Worm (Caenorhabditis elegans): Measurements from ENCODE around the gene T17H7.7.

Gene T17H7.7

ce11 chrIII:783254-783753 lies 25.4 kb upstream of the T17H7.7 start, which contains the start of the genes dagl-2 and ppm-1.G (continued):
- TF ChIP-seq elt-3 (tag; optimal IDR thresholded peaks at IDR 0.05) = no peak
- peak; percentile 83 for TF ChIP-seq pha-4 (tag; optimal IDR thresholded peaks at IDR 0.05)
- TF ChIP-seq ztf-11 (tag; optimal IDR thresholded peaks at IDR 0.05) = no peak
- no peak for TF ChIP-seq zag-1 (tag; optimal IDR thresholded peaks at IDR 0.05)
- TF ChIP-seq ztf-4 (tag; optimal IDR thresholded peaks at IDR 0.05) = no peak

ce11 chrIII:782503-782902 lies 24.6 kb upstream of the T17H7.7 start:
- TF ChIP-seq fkh-2 (tag; optimal IDR thresholded peaks at IDR 0.05) (no peak), ceh-16 (tag; optimal IDR thresholded peaks at IDR 0.05) (no peak), ama-1 (optimal IDR thresholded peaks at IDR 0.05) (no peak), tbx-2 (tag; optimal IDR thresholded peaks at IDR 0.05) (no peak), mml-1 (tag; optimal IDR thresholded peaks at IDR 0.05) (no peak)

- TF ChIP-seq pha-4 (tag; optimal IDR thresholded peaks at IDR 0.05) = no peak
Observed at ce11 chrIII:778771-779170, 20.9 kb upstream of the T17H7.7 start, which contains the start of gene alh-11. Gene alh-11, minus strand, starts transcription at chrIII:778871.

ce11 chrIII:775443-775842 lies 17.6 kb upstream of the T17H7.7 start:
- TF ChIP-seq lin-39 (tag; optimal IDR thresholded peaks at IDR 0.05) (no peak), ceh-16 (tag; optimal IDR thresholded peaks at IDR 0.05) (no peak), nhr-77 (tag; optimal IDR thresholded peaks at IDR 0.05) (no peak), fkh-2 (tag; optimal IDR thresholded peaks at IDR 0.05) (no peak), eor-1 (tag; optimal IDR thresholded peaks at IDR 0.05) (no peak), mml-1 (tag; optimal IDR thresholded peaks at IDR 0.05) (no peak), nhr-12 (tag; optimal IDR thresholded peaks at IDR 0.05) (no peak), egl-5 (tag; optimal IDR thresholded peaks at IDR 0.05) (no peak), ceh-28 (tag; optimal IDR thresholded peaks at IDR 0.05) (no peak), fkh-10 (GFP tag; optimal IDR thresholded peaks at IDR 0.05) (no peak), elt-3 (tag; optimal IDR thresholded peaks at IDR 0.05) (no peak), nhr-43 (tag; optimal IDR thresholded peaks at IDR 0.05; ENCODE audit: poor library complexity, severe bottlenecking) (no peak), ama-1 (optimal IDR thresholded peaks at IDR 0.05) (no peak), lin-15B (tag; optimal IDR thresholded peaks at IDR 0.05) (no peak), nhr-25 (tag; optimal IDR thresholded peaks at IDR 0.05) (no peak), pqm-1 (tag; optimal IDR thresholded peaks at IDR 0.05) (no peak)

DNA sequence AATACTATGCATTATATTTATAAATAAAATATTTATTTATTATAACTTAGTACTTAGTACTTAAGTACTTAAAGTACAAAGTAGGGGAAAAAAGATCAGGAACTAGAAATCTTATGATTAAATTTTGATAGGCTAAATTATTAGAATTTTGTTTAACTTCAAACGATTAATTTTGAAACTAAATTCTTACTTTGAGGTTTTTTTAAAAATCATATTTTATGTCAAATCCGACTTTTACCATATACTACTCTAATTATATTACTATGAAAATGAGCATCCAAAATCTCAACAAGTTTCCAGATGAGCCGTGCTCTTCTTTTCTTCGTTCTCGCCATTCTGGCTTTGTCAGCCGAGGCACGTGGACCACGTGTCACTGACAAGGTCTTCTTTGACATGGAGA lies 15.2 kb upstream of the T17H7.7 start, which contains the start of gene cyn-6:
Gene cyn-6, plus strand, starts transcription at position 301 of the 400 bp plus-strand sequence.
- no peak for TF ChIP-seq jun-1 (tag; optimal IDR thresholded peaks at IDR 0.05)

DNA sequence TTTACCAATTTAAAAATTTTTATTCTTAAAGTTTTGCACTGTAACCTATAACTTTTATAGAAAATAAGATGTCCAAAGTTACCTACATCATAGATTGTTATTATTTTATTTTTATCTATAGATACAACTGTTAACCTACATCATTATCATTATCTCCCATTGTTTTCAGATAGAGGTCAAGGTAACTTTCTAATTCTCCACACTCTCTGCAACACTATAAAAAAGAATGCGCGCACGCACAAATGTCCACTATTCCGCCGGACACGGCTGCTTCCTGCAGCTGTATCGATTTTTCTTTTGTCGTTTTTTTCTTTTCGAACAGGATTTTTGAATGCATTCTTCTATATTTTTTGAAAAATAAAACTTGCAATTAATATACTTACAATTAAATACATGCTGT lies 14.8 kb upstream of the T17H7.7 start:
- TF ChIP-seq nhr-23 (tag; optimal IDR thresholded peaks at IDR 0.05) = peak; percentile 69
- TF ChIP-seq fkh-10 (GFP tag; optimal IDR thresholded peaks at IDR 0.05) = no peak
- TF ChIP-seq sea-2 (GFP tag; optimal IDR thresholded peaks at IDR 0.05) = no peak
- TF ChIP-seq nhr-12 (tag; optimal IDR thresholded peaks at IDR 0.05) = no peak
- peak; percentile 7 for TF ChIP-seq nhr-25 (tag; optimal IDR thresholded peaks at IDR 0.05)
- no peak for TF ChIP-seq nhr-76 (tag; optimal IDR thresholded peaks at IDR 0.05)
- TF ChIP-seq ceh-28 (tag; optimal IDR thresholded peaks at IDR 0.05) = peak; percentile 17
- TF ChIP-seq hmg-11 (tag; optimal IDR thresholded peaks at IDR 0.05) = peak; percentile 30

- TF ChIP-seq zag-1 (tag; optimal IDR thresholded peaks at IDR 0.05) (no peak), nhr-77 (tag; optimal IDR thresholded peaks at IDR 0.05) (no peak), unc-62 (GFP tag; optimal IDR thresholded peaks at IDR 0.05) (no peak), snpc-4 (tag; optimal IDR thresholded peaks at IDR 0.05) (no peak), elt-3 (tag; optimal IDR thresholded peaks at IDR 0.05) (no peak), mml-1 (tag; optimal IDR thresholded peaks at IDR 0.05) (no peak), tbx-2 (tag; optimal IDR thresholded peaks at IDR 0.05) (no peak), ztf-11 (tag; optimal IDR thresholded peaks at IDR 0.05) (no peak), ceh-16 (tag; optimal IDR thresholded peaks at IDR 0.05) (no peak), nhr-25 (tag; optimal IDR thresholded peaks at IDR 0.05) (no peak), eor-1 (tag; optimal IDR thresholded peaks at IDR 0.05) (no peak), hmg-11 (tag; optimal IDR thresholded peaks at IDR 0.05) (no peak), nhr-76 (tag; optimal IDR thresholded peaks at IDR 0.05) (no peak), ceh-28 (tag; optimal IDR thresholded peaks at IDR 0.05) (no peak), ztf-4 (tag; optimal IDR thresholded peaks at IDR 0.05) (no peak), unc-39 (tag; optimal IDR thresholded peaks at IDR 0.05) (no peak)
Observed at ce11 chrIII:770958-771357, 13.1 kb upstream of the T17H7.7 start, which contains the start of gene tpst-2. Gene tpst-2, plus strand, starts transcription at chrIII:771258.
